Fruit fly (Drosophila melanogaster): ENCODE results near the gene CG6763.

Gene CG6763

dm6 chr3R:23332535-23333333 lies 48.9 kb downstream of the CG6763 start (continued):
- TF ChIP-seq Scr (GFP tag; IDR thresholded peaks at IDR 0.05; ENCODE audit: partially characterized antibody) (no peak), CG11085 (GFP tag; IDR thresholded peaks at IDR 0.05) (no peak), kah (GFP tag; optimal IDR thresholded peaks at IDR 0.05) (no peak), Fer1 (GFP tag; optimal IDR thresholded peaks at IDR 0.05) (peak; percentile 60), CG6175 (GFP tag; IDR thresholded peaks at IDR 0.05) (no peak), CG6791 (GFP tag; IDR thresholded peaks at IDR 0.05; ENCODE audit: partially characterized antibody) (no peak), so (GFP tag; IDR thresholded peaks at IDR 0.05) (0 out of 3 replicates have a peak, but pooled peaks have one; percentile 6), CG43689 (GFP tag; IDR thresholded peaks at IDR 0.05) (no peak), Meics (GFP tag; optimal IDR thresholded peaks at IDR 0.05) (peak; percentile 54), CG12659 (GFP tag; optimal IDR thresholded peaks at IDR 0.05) (peak; percentile 50), MESR4 (GFP tag; optimal IDR thresholded peaks at IDR 0.05) (no peak), CG15011 (GFP tag; optimal IDR thresholded peaks at IDR 0.05) (peak; percentile 43), Hey (tag; optimal IDR thresholded peaks at IDR 0.05) (no peak), CG12104 (GFP tag; optimal IDR thresholded peaks at IDR 0.05) (peak; percentile 55), ab (GFP tag; optimal IDR thresholded peaks at IDR 0.05) (no peak), CG10366 (GFP tag; IDR thresholded peaks at IDR 0.05) (peak; percentile 22; the same call in 1 of the 2 replicates), ranshi (GFP tag; IDR thresholded peaks at IDR 0.05) (peak; percentile 17; the same call in 1 of the 2 replicates), hth (optimal IDR thresholded peaks at IDR 0.05) (no peak), Awh (GFP tag; IDR thresholded peaks at IDR 0.05) (peak; percentile 33), CG9876 (GFP tag; optimal IDR thresholded peaks at IDR 0.05) (no peak), CG12219 (GFP tag; optimal IDR thresholded peaks at IDR 0.05) (peak; percentile 45), YL-1 (GFP tag; optimal IDR thresholded peaks at IDR 0.05) (no peak), CoRest (tag; optimal IDR thresholded peaks at IDR 0.05) (peak; percentile 76), hbn (GFP tag; IDR thresholded peaks at IDR 0.05; ENCODE audit: partially characterized antibody) (no peak), Doc3 (GFP tag; IDR thresholded peaks at IDR 0.05; ENCODE audit: partially characterized antibody) (no peak), CG11696 (GFP tag; IDR thresholded peaks at IDR 0.05) (no peak), CG4404 (GFP tag; IDR thresholded peaks at IDR 0.05) (no peak), croc (GFP tag; conservative IDR thresholded peaks at IDR 0.05) (no peak; the same call in 2 of the 3 replicates), CG14965 (GFP tag; optimal IDR thresholded peaks at IDR 0.05; ENCODE audit: borderline replicate concordance) (no peak), Taf1 (GFP tag; IDR thresholded peaks at IDR 0.05) (0 out of 2 replicates have a peak, but pooled peaks have one; percentile 27), CG16779 (GFP tag; IDR thresholded peaks at IDR 0.05) (no peak), Six4 (GFP tag; optimal IDR thresholded peaks at IDR 0.05) (peak; percentile 32), CG1832 (GFP tag; optimal IDR thresholded peaks at IDR 0.05) (no peak), Antp (GFP tag; optimal IDR thresholded peaks at IDR 0.05) (no peak), Xrp1 (GFP tag; IDR thresholded peaks at IDR 0.05) (peak; percentile 69; the same call in 1 of the 2 replicates), CG17612 (GFP tag; IDR thresholded peaks at IDR 0.05) (no peak), CG3726 (GFP tag; IDR thresholded peaks at IDR 0.05) (no peak), bbx (GFP tag; IDR thresholded peaks at IDR 0.05; ENCODE audit: partially characterized antibody) (no peak), CG16815 (GFP tag; optimal IDR thresholded peaks at IDR 0.05) (no peak), CG2875 (GFP tag; optimal IDR thresholded peaks at IDR 0.05) (peak; percentile 72), CG3995 (GFP tag; optimal IDR thresholded peaks at IDR 0.05) (peak; percentile 11), CG4360 (GFP tag; IDR thresholded peaks at IDR 0.05) (0 out of 2 replicates have a peak, but pooled peaks have one; percentile 15), cad (GFP tag; optimal IDR thresholded peaks at IDR 0.05) (no peak), sc (optimal IDR thresholded peaks at IDR 0.05) (no peak), sc (GFP tag; optimal IDR thresholded peaks at IDR 0.05) (peak; percentile 39), unpg (GFP tag; optimal IDR thresholded peaks at IDR 0.05) (peak; percentile 67), CkIIα-i1 (GFP tag; IDR thresholded peaks at IDR 0.05) (no peak), seq (GFP tag; IDR thresholded peaks at IDR 0.05) (peak; percentile 42; the same call in 1 of the 2 replicates), CG10431 (GFP tag; optimal IDR thresholded peaks at IDR 0.05) (no peak), CG33557 (GFP tag; optimal IDR thresholded peaks at IDR 0.05) (peak; percentile 30)

Measured in whole organism, embryonic.